Fruit fly (Drosophila melanogaster) whole organism, embryonic: ENCODE data around the gene Polr1F.

Experiments used
- BtbVII ChIP-seq: fragments of 200-800 bp; sonication (Bioruptor generic); optimal IDR thresholded peaks from 3 replicates; lab custom pipeline; 2017; ENCODE audit warnings: missing biosample characterization, mild to moderate bottlenecking, missing genetic modification characterization
- CG10267 ChIP-seq: fragments of 200-800 bp; sonication (Bioruptor generic); optimal IDR thresholded peaks from 2 replicates; lab custom pipeline; 2018; ENCODE audit warnings: missing biosample characterization, mild to moderate bottlenecking, missing genetic modification characterization, moderate library complexity
- CG10431 ChIP-seq: fragments of 200-800 bp; sonication (Bioruptor generic); optimal IDR thresholded peaks from 3 replicates; lab custom pipeline; 2018; ENCODE audit warnings: missing biosample characterization, mild to moderate bottlenecking, missing genetic modification characterization
- CG11398 ChIP-seq: fragments of 200-800 bp; sonication (Bioruptor generic); optimal IDR thresholded peaks from 2 replicates; lab custom pipeline; 2016; ENCODE audit warnings: missing biosample characterization, missing genetic modification characterization
- CG12155 ChIP-seq: fragments of 200-800 bp; sonication (Bioruptor generic); optimal IDR thresholded peaks from 3 replicates; lab custom pipeline; 2016; ENCODE audit warnings: missing biosample characterization, missing genetic modification characterization
- CG12659 ChIP-seq: fragments of 200-800 bp; sonication (Bioruptor generic); optimal IDR thresholded peaks from 3 replicates; lab custom pipeline; 2017; ENCODE audit warnings: mild to moderate bottlenecking, missing biosample characterization, missing genetic modification reagents, missing genetic modification characterization
- CG16779 ChIP-seq: fragments of 200-800 bp; sonication (Bioruptor generic); IDR thresholded peaks from 2 replicates; pipeline ENCODE4 v1.3.6; 2022; ENCODE audit warnings: missing biosample characterization, missing genetic modification characterization
- CG18476 ChIP-seq: fragments of 200-800 bp; sonication (Bioruptor generic); optimal IDR thresholded peaks from 2 replicates; lab custom pipeline; 2016; ENCODE audit warnings: missing biosample characterization, mild to moderate bottlenecking, missing genetic modification characterization
- CG2202 ChIP-seq: fragments of 200-800 bp; sonication (Bioruptor generic); optimal IDR thresholded peaks from 2 replicates; lab custom pipeline; 2018; ENCODE audit warnings: missing biosample characterization, mild to moderate bottlenecking, missing genetic modification characterization
- CG30431 ChIP-seq: fragments of 200-800 bp; sonication (Bioruptor generic); optimal IDR thresholded peaks from 2 replicates; lab custom pipeline; 2017; ENCODE audit warnings: missing biosample characterization, missing genetic modification characterization
- CG32532 ChIP-seq: fragments of 200-800 bp; sonication (Bioruptor generic); IDR thresholded peaks from 2 replicates; pipeline ENCODE4 v1.3.6; 2022; ENCODE audit warnings: missing biosample characterization, missing genetic modification characterization
- CG4707 ChIP-seq: fragments of 200-800 bp; sonication (Bioruptor generic); optimal IDR thresholded peaks from 2 replicates; lab custom pipeline; 2018; ENCODE audit warnings: missing biosample characterization, mild to moderate bottlenecking, missing genetic modification characterization, moderate library complexity
- CG4820 ChIP-seq: fragments of 200-800 bp; sonication (Bioruptor generic); optimal IDR thresholded peaks from 3 replicates; lab custom pipeline; 2016; ENCODE audit warnings: missing biosample characterization, missing genetic modification characterization
- CG7745 ChIP-seq: fragments of 200-800 bp; sonication (Bioruptor generic); optimal IDR thresholded peaks from 2 replicates; lab custom pipeline; 2018; ENCODE audit warnings: missing biosample characterization, mild to moderate bottlenecking, missing genetic modification characterization, moderate library complexity
- CG8281 ChIP-seq: fragments of 200-800 bp; sonication (Bioruptor generic); optimal IDR thresholded peaks from 2 replicates; lab custom pipeline; 2018; ENCODE audit warnings: missing biosample characterization, mild to moderate bottlenecking, missing genetic modification characterization, moderate library complexity
- CG9609 ChIP-seq: fragments of 200-800 bp; sonication (Bioruptor generic); optimal IDR thresholded peaks from 3 replicates; lab custom pipeline; 2016; ENCODE audit warnings: missing biosample characterization, missing genetic modification characterization
- Dad ChIP-seq: fragments of 200-800 bp; sonication (Bioruptor generic); optimal IDR thresholded peaks from 3 replicates; lab custom pipeline; 2016; ENCODE audit warnings: missing biosample characterization, missing genetic modification characterization
- Doc2 ChIP-seq: fragments of 200-800 bp; sonication (Bioruptor generic); IDR thresholded peaks from 2 replicates; pipeline ENCODE4 v1.3.6; 2022; ENCODE audit warnings: missing biosample characterization, missing genetic modification characterization
- Dp ChIP-seq: fragments of 200-800 bp; sonication (Bioruptor generic); optimal IDR thresholded peaks from 2 replicates; lab custom pipeline; 2018; ENCODE audit warnings: missing biosample characterization, mild to moderate bottlenecking, missing genetic modification characterization, moderate library complexity
- Elba2 ChIP-seq: fragments of 200-800 bp; sonication (Bioruptor generic); optimal IDR thresholded peaks from 3 replicates; lab custom pipeline; 2016; ENCODE audit warnings: missing biosample characterization, missing genetic modification characterization
- Fer3 ChIP-seq: fragments of 200-800 bp; sonication (Bioruptor generic); optimal IDR thresholded peaks from 2 replicates; lab custom pipeline; 2018; ENCODE audit warnings: missing biosample characterization, mild to moderate bottlenecking, missing genetic modification characterization, moderate library complexity
- HLHmδ ChIP-seq: fragments of 200-800 bp; sonication (Bioruptor generic); optimal IDR thresholded peaks from 2 replicates; lab custom pipeline; 2018; ENCODE audit warnings: missing biosample characterization, mild to moderate bottlenecking, missing genetic modification characterization, moderate library complexity
- Hey ChIP-seq: fragments of 200-800 bp; sonication (Bioruptor generic); optimal IDR thresholded peaks from 3 replicates; lab custom pipeline; 2018; ENCODE audit warnings: missing biosample characterization, mild to moderate bottlenecking, missing genetic modification characterization
- HmgZ ChIP-seq: fragments of 200-800 bp; sonication (Bioruptor generic); optimal IDR thresholded peaks from 2 replicates; lab custom pipeline; 2018; ENCODE audit warnings: missing biosample characterization, mild to moderate bottlenecking, missing genetic modification characterization
- Hr3 ChIP-seq: fragments of 200-800 bp; sonication (Bioruptor generic); optimal IDR thresholded peaks from 3 replicates; lab custom pipeline; 2016; ENCODE audit warnings: missing biosample characterization, missing genetic modification characterization
- Lpt ChIP-seq: fragments of >200 bp; optimal IDR thresholded peaks from 2 replicates; lab custom pipeline; 2018; ENCODE audit warnings: missing biosample characterization, missing genetic modification characterization
- MBD-R2 ChIP-seq: fragments of 200-800 bp; sonication (Bioruptor generic); IDR thresholded peaks from 2 replicates; pipeline ENCODE4 v1.3.6; 2022; ENCODE audit warnings: missing biosample characterization, missing genetic modification characterization
- Pdp1 ChIP-seq, 2 experiments: fragments of 200-800 bp; sonication (Bioruptor generic); optimal IDR thresholded peaks; 3 replicates each; lab custom pipeline; 2016; ENCODE audit warnings: missing biosample characterization in 2 of 2, missing genetic modification characterization in 2 of 2, mild to moderate bottlenecking in 1 of 2, moderate library complexity in 1 of 2
- Poxn ChIP-seq: fragments of 200-800 bp; sonication (Bioruptor generic); IDR thresholded peaks from 2 replicates; pipeline ENCODE4 v1.3.6; 2022; ENCODE audit warnings: missing biosample characterization, missing genetic modification characterization
- Trl ChIP-seq, 3 experiments: fragments of >200 bp in 2 of 3; fragments of 200-800 bp in 1 of 3; sonication (Bioruptor generic) in 1 of 3; optimal IDR thresholded peaks; 2 replicates in 1 of 3; 3 replicates in 2 of 3; lab custom pipeline; 2016 to 2017; ENCODE audit warnings: missing biosample characterization in 1 of 3, missing genetic modification characterization in 1 of 3
- al ChIP-seq: fragments of 200-800 bp; sonication (Bioruptor generic); IDR thresholded peaks from 2 replicates; pipeline ENCODE4 v1.3.6; 2022; ENCODE audit warnings: missing biosample characterization, missing genetic modification characterization
- br ChIP-seq: fragments of >200 bp; optimal IDR thresholded peaks from 2 replicates; lab custom pipeline; 2017
- cas ChIP-seq: fragments of 200-800 bp; sonication (Bioruptor generic); IDR thresholded peaks from 2 replicates; pipeline ENCODE4 v1.3.6; 2022; ENCODE audit warnings: missing biosample characterization, missing genetic modification characterization
- chif ChIP-seq, 2 experiments: fragments of 200-800 bp; sonication (Bioruptor generic); optimal IDR thresholded peaks; 3 replicates each; lab custom pipeline; 2016; ENCODE audit warnings: missing biosample characterization in 2 of 2, missing genetic modification characterization in 2 of 2
- da ChIP-seq: fragments of 200-800 bp; sonication (Bioruptor generic); optimal IDR thresholded peaks from 2 replicates; lab custom pipeline; 2016; ENCODE audit warnings: missing biosample characterization, missing genetic modification characterization
- dan ChIP-seq: fragments of 200-800 bp; sonication (Bioruptor generic); IDR thresholded peaks from 2 replicates; pipeline ENCODE4 v1.3.6; 2022; ENCODE audit warnings: missing biosample characterization, missing genetic modification characterization
- dimm ChIP-seq: fragments of 200-800 bp; sonication (Bioruptor generic); IDR thresholded peaks from 2 replicates; pipeline ENCODE4 v1.3.6; 2022; ENCODE audit warnings: missing biosample characterization, missing genetic modification characterization
- en ChIP-seq: fragments of 200-800 bp; sonication (Bioruptor generic); optimal IDR thresholded peaks from 2 replicates; lab custom pipeline; 2016; ENCODE audit warnings: missing biosample characterization, missing genetic modification characterization
- gcm2 ChIP-seq: fragments of 200-800 bp; sonication (Bioruptor generic); optimal IDR thresholded peaks from 2 replicates; lab custom pipeline; 2016; ENCODE audit warnings: missing biosample characterization, missing genetic modification characterization
- gem ChIP-seq: fragments of 200-800 bp; sonication (Bioruptor generic); optimal IDR thresholded peaks from 2 replicates; lab custom pipeline; 2019; ENCODE audit warnings: missing biosample characterization, mild to moderate bottlenecking, missing genetic modification characterization, moderate library complexity
- hbn ChIP-seq: fragments of 200-800 bp; sonication (Bioruptor generic); IDR thresholded peaks from 2 replicates; pipeline ENCODE4 v1.3.6; 2022; ENCODE audit warnings: missing biosample characterization, missing genetic modification characterization; ENCODE audit not compliant: partially characterized antibody
- ind ChIP-seq: fragments of 200-800 bp; sonication (Bioruptor generic); optimal IDR thresholded peaks from 3 replicates; lab custom pipeline; 2016; ENCODE audit warnings: missing biosample characterization, missing genetic modification characterization
- mam ChIP-seq: fragments of 200-800 bp; sonication (Bioruptor generic); optimal IDR thresholded peaks from 3 replicates; lab custom pipeline; 2016; ENCODE audit warnings: missing biosample characterization, missing genetic modification characterization
- org-1 ChIP-seq: fragments of 200-800 bp; sonication (Bioruptor generic); optimal IDR thresholded peaks from 2 replicates; lab custom pipeline; 2017; ENCODE audit warnings: missing biosample characterization, missing genetic modification characterization
- pan ChIP-seq, 4 experiments: fragments of >200 bp in 3 of 4; fragments of 200-800 bp in 1 of 4; sonication (Bioruptor generic) in 1 of 4; optimal IDR thresholded peaks in 3 of 4; IDR thresholded peaks in 1 of 4; 2 replicates each; pipeline versions ENCODE4 v1.3.6 to Lab custom; 2017 to 2022; ENCODE audit warnings: missing biosample characterization in 2 of 4, missing genetic modification characterization in 2 of 4, mixed read lengths in 1 of 4
- ro ChIP-seq: fragments of 200-800 bp; sonication (Bioruptor generic); IDR thresholded peaks from 2 replicates; pipeline ENCODE4 v1.3.6; 2022; ENCODE audit warnings: missing biosample characterization, missing genetic modification characterization
- sd ChIP-seq: fragments of 200-800 bp; sonication (Bioruptor generic); optimal IDR thresholded peaks from 3 replicates; lab custom pipeline; 2018; ENCODE audit warnings: missing biosample characterization, mild to moderate bottlenecking, missing genetic modification characterization, moderate library complexity
- sima ChIP-seq: fragments of 200-800 bp; sonication (Bioruptor generic); optimal IDR thresholded peaks from 2 replicates; lab custom pipeline; 2016; ENCODE audit warnings: missing biosample characterization, missing genetic modification characterization
- tll ChIP-seq, 2 experiments: fragments of 200-800 bp in 1 of 2; fragments of >200 bp in 1 of 2; sonication (Bioruptor generic) in 1 of 2; optimal IDR thresholded peaks; 2 replicates each; lab custom pipeline; 2017 to 2019; ENCODE audit warnings: missing biosample characterization in 2 of 2, missing genetic modification characterization in 2 of 2, mild to moderate bottlenecking in 1 of 2, moderate library complexity in 1 of 2
- zfh2 ChIP-seq: fragments of 200-800 bp; sonication (Bioruptor generic); optimal IDR thresholded peaks from 2 replicates; lab custom pipeline; 2016; ENCODE audit warnings: missing biosample characterization, missing genetic modification characterization

Gene Polr1F

DNA sequence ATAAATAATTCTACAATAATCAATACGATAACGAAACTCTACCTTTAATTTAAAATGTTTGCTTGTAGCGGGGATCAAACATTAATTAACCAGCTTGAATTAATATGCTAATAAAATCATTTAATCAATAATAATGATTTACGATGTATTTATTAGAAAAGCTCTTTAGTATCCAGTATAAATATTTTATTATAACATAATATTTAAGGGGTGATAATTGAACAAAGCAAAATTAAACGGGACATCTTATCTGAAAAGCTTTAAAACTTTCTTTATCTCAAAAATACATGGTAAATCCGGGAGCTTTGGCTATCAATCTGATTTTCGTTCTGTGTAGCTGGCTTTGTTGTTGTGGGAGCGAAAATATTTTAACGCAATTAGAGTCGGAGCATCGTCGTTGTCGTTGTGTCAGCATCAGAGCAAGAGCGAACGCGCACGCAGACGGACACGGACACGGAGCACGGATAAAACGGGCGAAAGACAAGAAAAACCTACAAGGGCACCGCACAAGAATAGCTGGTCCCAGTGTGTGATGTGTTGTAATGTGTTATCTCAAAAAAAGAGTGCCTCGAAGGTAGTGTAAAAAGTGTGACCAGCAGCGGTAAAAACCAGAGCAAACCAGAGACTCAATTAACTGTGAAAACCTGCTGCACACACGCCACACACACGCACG is 33.0 kb downstream of the Polr1F start, which contains the start of gene Nlg2 (continued):
- TF ChIP-seq Dp (GFP tag; lab: Kevin White, UChicago) (no peak), gcm2 (GFP tag; lab: Kevin White, UChicago) (no peak), CG4707 (no peak), sima (GFP tag; lab: Kevin White, UChicago) (no peak), CG10431 (no peak), dan (GFP tag; lab: Robert Waterston, UW) (no peak), CG12155 (GFP tag; lab: Kevin White, UChicago) (no peak), CG12659 (GFP tag; lab: Kevin White, UChicago) (peak; percentile 73), CG9609 (GFP tag; lab: Kevin White, UChicago) (no peak), CG2202 (no peak), HLHmδ (no peak), dimm (GFP tag; lab: Robert Waterston, UW) (no peak), CG8281 (tag; lab: Kevin White, UChicago) (peak; percentile 17), org-1 (peak; percentile 48), BtbVII (GFP tag; lab: Kevin White, UChicago) (peak; percentile 68), Hey (tag; lab: Kevin White, UChicago) (no peak), ind (peak; percentile 45), tll (GFP tag; optimal IDR thresholded peaks at IDR 0.05; lab: Kevin White, UChicago) (no peak), cas (GFP tag; lab: Robert Waterston, UW) (no peak), sd (tag; lab: Kevin White, UChicago) (no peak), ro (GFP tag; lab: Robert Waterston, UW) (no peak), al (no peak), zfh2 (no peak), CG7745 (no peak), Hr3 (GFP tag; lab: Kevin White, UChicago) (peak; percentile 47), CG11398 (GFP tag; lab: Kevin White, UChicago) (no peak), Lpt (no peak), hbn (no peak), pan (optimal IDR thresholded peaks at IDR 0.05; lab: Kevin White, UChicago) (no peak), pan (GFP tag; optimal IDR thresholded peaks at IDR 0.05 in 1 of 2, IDR thresholded peaks at IDR 0.05 in 1 of 2) (peak in 1 of 2 experiments; percentile 20), CG16779 (GFP tag; lab: Robert Waterston, UW) (peak; percentile 58; the same call in 1 of the 2 replicates), gem (tag; lab: Kevin White, UChicago) (peak; percentile 81), Poxn (no peak), chif (GFP tag; optimal IDR thresholded peaks at IDR 0.05; lab: Kevin White, UChicago) (no peak), br (lab: Kevin White, UChicago) (no peak), MBD-R2 (GFP tag; lab: Robert Waterston, UW) (no peak), Elba2 (no peak), da (GFP tag; lab: Kevin White, UChicago) (no peak), en (no peak), CG30431 (GFP tag; lab: Kevin White, UChicago) (no peak), Doc2 (GFP tag; lab: Robert Waterston, UW) (no peak), Fer3 (peak; percentile 8), CG32532 (no peak), CG4820 (GFP tag; lab: Kevin White, UChicago) (peak; percentile 4), mam (no peak), Trl (optimal IDR thresholded peaks at IDR 0.05; lab: Kevin White, UChicago) (peak in 1 of 2 experiments; percentile 45), Trl (GFP tag; optimal IDR thresholded peaks at IDR 0.05; lab: Kevin White, UChicago) (no peak), Dad (GFP tag; lab: Kevin White, UChicago) (no peak), CG18476 (GFP tag; lab: Kevin White, UChicago) (peak; percentile 21), HmgZ (tag; lab: Kevin White, UChicago) (peak; percentile 1), CG10267 (peak; percentile 42), Pdp1 (GFP tag; optimal IDR thresholded peaks at IDR 0.05; lab: Kevin White, UChicago) (no peak)
